ENCODE assay signal across 1 fruit fly cellular context in the genomic region with DNA sequence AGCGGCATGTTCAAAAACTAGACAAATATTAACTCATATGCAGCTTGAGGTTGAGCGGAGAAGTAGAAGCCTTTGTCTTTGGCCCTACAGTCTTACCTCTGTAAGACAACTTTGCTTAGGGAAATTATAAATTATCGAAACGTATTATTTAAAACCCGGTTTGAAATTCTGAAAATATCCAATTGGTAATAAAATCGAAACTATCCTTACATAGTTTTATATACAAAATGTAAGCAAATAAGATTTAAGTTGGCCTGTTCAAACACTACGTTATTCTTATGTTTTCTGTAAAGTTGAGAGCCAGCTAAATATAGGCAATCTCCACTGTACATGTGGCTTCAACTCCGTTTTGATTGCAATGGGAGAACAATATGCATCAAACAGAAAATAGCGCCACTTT.
TF ChIP-seq lines count a peak whose summit lies in the region.

No protein-coding gene starts in this region.

TF ChIP-seq in whole organism, prepupa, 60 proteins besides CTCF, POLR2A, EP300 and RAD21 (continued from another document):
- peak; percentile 26; the same call in 1 of the 2 replicates for TF ChIP-seq CG15336 (GFP tag; IDR thresholded peaks at IDR 0.05; lab: Robert Waterston, UW)
- TF ChIP-seq Eip93F (GFP tag; optimal IDR thresholded peaks at IDR 0.05; lab: Kevin White, UChicago) = no peak
- TF ChIP-seq Met (GFP tag; optimal IDR thresholded peaks at IDR 0.05; lab: Kevin White, UChicago) = peak; percentile 3
- peak; percentile 51 for TF ChIP-seq CG6276 (GFP tag; optimal IDR thresholded peaks at IDR 0.05; lab: Kevin White, UChicago)
- no peak for TF ChIP-seq fd85E (GFP tag; optimal IDR thresholded peaks at IDR 0.05; lab: Kevin White, UChicago)
- peak; percentile 35 for TF ChIP-seq CG8632 (GFP tag; optimal IDR thresholded peaks at IDR 0.05; lab: Kevin White, UChicago)
- TF ChIP-seq CG10669 (GFP tag; optimal IDR thresholded peaks at IDR 0.05; lab: Kevin White, UChicago) = peak; percentile 61
- peak; percentile 8 for TF ChIP-seq CG16779 (tag; optimal IDR thresholded peaks at IDR 0.05; lab: Kevin White, UChicago)
- TF ChIP-seq Blimp-1 (GFP tag; optimal IDR thresholded peaks at IDR 0.05; lab: Kevin White, UChicago) = no peak
- TF ChIP-seq Hr39 (GFP tag; optimal IDR thresholded peaks at IDR 0.05; lab: Kevin White, UChicago) = peak; percentile 12
- no peak for TF ChIP-seq Sox102F (GFP tag; optimal IDR thresholded peaks at IDR 0.05; lab: Kevin White, UChicago)
- no peak for TF ChIP-seq esn (GFP tag; optimal IDR thresholded peaks at IDR 0.05; lab: Kevin White, UChicago)
- peak; percentile 21 for TF ChIP-seq fd59A (GFP tag; optimal IDR thresholded peaks at IDR 0.05; lab: Kevin White, UChicago)
- TF ChIP-seq CG4318 (GFP tag; optimal IDR thresholded peaks at IDR 0.05; lab: Kevin White, UChicago) = peak; percentile 15
- TF ChIP-seq CG6808 (GFP tag; optimal IDR thresholded peaks at IDR 0.05; lab: Kevin White, UChicago) = peak; percentile 62
- TF ChIP-seq CG11762 (GFP tag; optimal IDR thresholded peaks at IDR 0.05; lab: Kevin White, UChicago; ENCODE audit: insufficient read depth) = peak; percentile 30
- peak; percentile 6 for TF ChIP-seq CG7368 (GFP tag; optimal IDR thresholded peaks at IDR 0.05; lab: Kevin White, UChicago)
- peak; percentile 3 for TF ChIP-seq topi (GFP tag; optimal IDR thresholded peaks at IDR 0.05; lab: Kevin White, UChicago)
- TF ChIP-seq Hr4 (GFP tag; optimal IDR thresholded peaks at IDR 0.05; lab: Kevin White, UChicago) = peak; percentile 41
- no peak for TF ChIP-seq Smox (GFP tag; optimal IDR thresholded peaks at IDR 0.05; lab: Kevin White, UChicago)
- peak; percentile 51 for TF ChIP-seq svp (GFP tag; lab: Kevin White, UChicago)
- TF ChIP-seq CG10631 (GFP tag; optimal IDR thresholded peaks at IDR 0.05; lab: Kevin White, UChicago) = peak; percentile 35
- peak; percentile 12 for TF ChIP-seq OdsH (GFP tag; optimal IDR thresholded peaks at IDR 0.05; lab: Kevin White, UChicago)
- TF ChIP-seq dac (GFP tag; optimal IDR thresholded peaks at IDR 0.05; lab: Kevin White, UChicago) = no peak
- TF ChIP-seq CG34406 (GFP tag; optimal IDR thresholded peaks at IDR 0.05; lab: Kevin White, UChicago) = peak; percentile 8
- no peak for TF ChIP-seq net (GFP tag; optimal IDR thresholded peaks at IDR 0.05; lab: Kevin White, UChicago)
- TF ChIP-seq vri (GFP tag; optimal IDR thresholded peaks at IDR 0.05; lab: Kevin White, UChicago) = no peak
- TF ChIP-seq CG1621 (tag; optimal IDR thresholded peaks at IDR 0.05; lab: Kevin White, UChicago) = peak; percentile 47
- TF ChIP-seq Eip75B (GFP tag; optimal IDR thresholded peaks at IDR 0.05; lab: Kevin White, UChicago) = peak; percentile 13
- TF ChIP-seq Sox14 (GFP tag; optimal IDR thresholded peaks at IDR 0.05; lab: Kevin White, UChicago) = peak; percentile 40
- TF ChIP-seq CG32006 (GFP tag; optimal IDR thresholded peaks at IDR 0.05; lab: Kevin White, UChicago) = peak; percentile 60
- no peak for TF ChIP-seq CG11902 (GFP tag; optimal IDR thresholded peaks at IDR 0.05; lab: Kevin White, UChicago)
- TF ChIP-seq CG6854 (GFP tag; optimal IDR thresholded peaks at IDR 0.05; lab: Kevin White, UChicago) = no peak
- TF ChIP-seq CG8119 (GFP tag; IDR thresholded peaks at IDR 0.05; lab: Robert Waterston, UW) = peak; percentile 52; the same call in 2 of the 3 replicates
- TF ChIP-seq cyc (GFP tag; optimal IDR thresholded peaks at IDR 0.05; lab: Kevin White, UChicago) = peak; percentile 2
- TF ChIP-seq CG6792 (GFP tag; optimal IDR thresholded peaks at IDR 0.05; lab: Kevin White, UChicago) = no peak
